Fruit fly (Drosophila melanogaster) S2 (cell line): ENCODE results near the gene CG42488.

Experiments used
- CG8478 ChIP-seq: fragments of >200 bp; optimal IDR thresholded peaks from 2 replicates; lab custom pipeline; 2018
- CTCF ChIP-seq, 2 experiments: fragments of >200 bp; optimal IDR thresholded peaks; 2 replicates each; lab custom pipeline; 2018

- no peak for TF ChIP-seq CG8478 (lab: Kevin White, UChicago)
- no peak for TF ChIP-seq CTCF (optimal IDR thresholded peaks at IDR 0.05; lab: Kevin White, UChicago)
Observed at dm6 chr3R:25438353-25438986, 44.4 kb upstream of the CG42488 start.
